Worm (Caenorhabditis elegans) whole organism, L3 larva: ENCODE measurements around the gene mrps-5.

Experiments
- ZK546.5 ChIP-seq: sonication (generic microtip); optimal IDR thresholded peaks from 2 replicates; lab custom pipeline; 2017; ENCODE audit warnings: missing biosample characterization, missing genetic modification characterization
- ceh-28 ChIP-seq: fragments of 150-350 bp; optimal IDR thresholded peaks from 2 replicates; lab custom pipeline; 2014; ENCODE audit warnings: missing biosample characterization, missing genetic modification reagents, missing genetic modification characterization
- ceh-82 ChIP-seq: fragments of 150-350 bp; optimal IDR thresholded peaks from 2 replicates; lab custom pipeline; 2014; ENCODE audit warnings: missing biosample characterization, missing genetic modification characterization
- elt-2 ChIP-seq: sonication (generic microtip); optimal IDR thresholded peaks from 2 replicates; lab custom pipeline; 2016; ENCODE audit warnings: missing genetic modification reagents, mild to moderate bottlenecking, missing genetic modification characterization, missing compliant biosample characterization
- elt-3 ChIP-seq, 3 experiments: fragments of 150-350 bp in 1 of 3; sonication (generic microtip) in 2 of 3; optimal IDR thresholded peaks; 2 replicates in 2 of 3; 4 replicates in 1 of 3; lab custom pipeline; 2014 to 2017; ENCODE audit warnings: missing biosample characterization in 3 of 3, missing genetic modification characterization in 3 of 3
- fos-1 ChIP-seq: fragments of 150-350 bp; optimal IDR thresholded peaks from 2 replicates; lab custom pipeline; 2014; ENCODE audit warnings: missing biosample characterization, missing genetic modification characterization
- hmg-11 ChIP-seq: sonication (generic microtip); optimal IDR thresholded peaks from 2 replicates; lab custom pipeline; 2016; ENCODE audit warnings: missing genetic modification characterization, missing compliant biosample characterization
- lin-39 ChIP-seq: fragments of 150-350 bp; optimal IDR thresholded peaks from 2 replicates; lab custom pipeline; 2018; ENCODE audit warnings: missing biosample characterization, missing genetic modification reagents, missing genetic modification characterization
- nhr-11 ChIP-seq: fragments of 150-350 bp; optimal IDR thresholded peaks from 2 replicates; lab custom pipeline; 2014; ENCODE audit warnings: missing biosample characterization, missing genetic modification characterization
- nhr-12 ChIP-seq: fragments of 150-350 bp; optimal IDR thresholded peaks from 2 replicates; lab custom pipeline; 2014; ENCODE audit warnings: missing biosample characterization, missing genetic modification characterization
- nhr-25 ChIP-seq: sonication (generic microtip); optimal IDR thresholded peaks from 2 replicates; lab custom pipeline; 2017; ENCODE audit warnings: missing biosample characterization, missing genetic modification characterization
- skn-1 ChIP-seq: fragments of 150-350 bp; optimal IDR thresholded peaks from 2 replicates; lab custom pipeline; 2014; ENCODE audit warnings: missing biosample characterization, missing genetic modification characterization
- snpc-4 ChIP-seq: fragments of 150-350 bp; optimal IDR thresholded peaks from 2 replicates; lab custom pipeline; 2014; ENCODE audit warnings: missing biosample characterization, missing genetic modification characterization
- unc-62 ChIP-seq: fragments of 150-350 bp; sonication (generic microtip); optimal IDR thresholded peaks from 4 replicates; lab custom pipeline; 2014; ENCODE audit warnings: missing biosample characterization, missing genetic modification reagents, missing genetic modification characterization

DNA sequence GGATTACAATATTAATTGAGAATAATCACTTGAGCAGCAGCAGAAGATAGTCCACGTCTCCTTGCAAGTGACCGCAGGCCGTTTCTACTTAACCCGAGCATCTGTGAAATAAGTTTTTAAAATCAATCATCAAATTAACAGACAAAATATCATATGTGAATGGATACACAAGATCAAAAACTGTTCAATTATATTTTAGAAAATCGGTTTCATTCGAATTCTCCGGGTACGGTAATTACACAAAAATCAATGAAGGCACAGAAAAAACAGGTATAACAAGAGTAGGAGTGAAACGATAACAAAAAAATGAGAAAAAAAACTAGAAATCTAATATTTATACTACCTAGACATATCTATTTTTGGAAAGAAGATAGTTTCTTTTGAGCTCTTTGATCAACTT is 32.9 kb downstream of the mrps-5 start, which contains the start of gene mma-1:
- no peak for TF ChIP-seq fos-1 (tag; lab: Kevin White, UChicago)
- TF ChIP-seq lin-39 (tag; lab: Kevin White, UChicago): no peak
- TF ChIP-seq hmg-11 (tag; lab: Kevin White, UChicago): no peak
- TF ChIP-seq ZK546.5: no peak
- TF ChIP-seq elt-2: no peak
- TF ChIP-seq ceh-28 (tag; lab: Kevin White, UChicago): no peak
- no peak for TF ChIP-seq skn-1
- TF ChIP-seq snpc-4 (tag; lab: Kevin White, UChicago): no peak
- no peak for TF ChIP-seq elt-3 (tag; optimal IDR thresholded peaks at IDR 0.05; lab: Kevin White, UChicago)
- TF ChIP-seq ceh-82 (tag; lab: Kevin White, UChicago): no peak
- TF ChIP-seq nhr-25 (tag; lab: Kevin White, UChicago): no peak
- TF ChIP-seq nhr-12 (tag; lab: Kevin White, UChicago): no peak
- no peak for TF ChIP-seq unc-62 (GFP tag; lab: Kevin White, UChicago)
- no peak for TF ChIP-seq nhr-11
